Worm (Caenorhabditis elegans) whole organism, L1 larva: ENCODE measurements around the gene zip-9.
A peak's percentile ranks its signal among the peaks of the same experiment; 100 is the strongest.

Experiments
- C04F5.9 ChIP-seq: sonication (generic microtip); optimal IDR thresholded peaks from 2 replicates; lab custom pipeline; 2016; ENCODE audit warnings: missing genetic modification characterization, missing compliant biosample characterization
- C34B4.2 ChIP-seq: sonication (generic microtip); optimal IDR thresholded peaks from 2 replicates; lab custom pipeline; 2017; ENCODE audit warnings: mild to moderate bottlenecking, missing genetic modification characterization, missing compliant biosample characterization
- ama-1 ChIP-seq: fragments of 150-350 bp; optimal IDR thresholded peaks from 2 replicates; lab custom pipeline; 2014
- ceh-88 ChIP-seq: fragments of 200-800 bp; sonication (Bioruptor generic); IDR thresholded peaks from 2 replicates; pipeline ENCODE4 v1.3.6; 2022; ENCODE audit warnings: missing genetic modification characterization, missing compliant biosample characterization
- ceh-90 ChIP-seq: sonication (generic microtip); optimal IDR thresholded peaks from 2 replicates; lab custom pipeline; 2016; ENCODE audit warnings: missing genetic modification characterization, missing compliant biosample characterization
- ces-1 ChIP-seq: fragments of 150-350 bp; optimal IDR thresholded peaks from 2 replicates; lab custom pipeline; 2014; ENCODE audit warnings: missing biosample characterization, missing genetic modification reagents, missing genetic modification characterization
- dpl-1 ChIP-seq, 3 experiments: fragments of 150-350 bp in 2 of 3; sonication (generic microtip) in 1 of 3; optimal IDR thresholded peaks; 2 replicates each; lab custom pipeline; 2014 to 2017; ENCODE audit warnings: missing biosample characterization in 3 of 3, missing genetic modification characterization in 3 of 3, missing genetic modification reagents in 3 of 3
- efl-1 ChIP-seq, 4 experiments: fragments of 150-350 bp; optimal IDR thresholded peaks in 3 of 4; peaks in 1 of 4; 1 replicate in 1 of 4; 2 replicates in 3 of 4; lab custom pipeline; 2014; ENCODE audit warnings: missing biosample characterization in 2 of 4, missing genetic modification characterization in 2 of 4, missing genetic modification reagents in 2 of 4
- efl-3 ChIP-seq: fragments of 200-800 bp; sonication (Bioruptor generic); optimal IDR thresholded peaks from 2 replicates; lab custom pipeline; 2018; ENCODE audit warnings: mild to moderate bottlenecking, missing genetic modification characterization, missing compliant biosample characterization
- egl-13 ChIP-seq: sonication (generic microtip); optimal IDR thresholded peaks from 2 replicates; lab custom pipeline; 2016; ENCODE audit warnings: missing genotype, missing genetic modification reagents, missing genetic modification characterization, missing compliant biosample characterization
- fkh-8 ChIP-seq: sonication (generic microtip); optimal IDR thresholded peaks from 2 replicates; lab custom pipeline; 2016; ENCODE audit warnings: mild to moderate bottlenecking, missing genetic modification characterization, missing compliant biosample characterization
- hlh-17 ChIP-seq: fragments of 200-800 bp; sonication (Bioruptor generic); optimal IDR thresholded peaks from 2 replicates; lab custom pipeline; 2018; ENCODE audit warnings: missing genetic modification characterization, mild to moderate bottlenecking, missing compliant biosample characterization, moderate library complexity, borderline replicate concordance
- hlh-4 ChIP-seq: sonication (generic microtip); optimal IDR thresholded peaks from 2 replicates; lab custom pipeline; 2016; ENCODE audit warnings: mild to moderate bottlenecking, missing genetic modification characterization, missing compliant biosample characterization
- lin-14 ChIP-seq: fragments of 200-800 bp; sonication (Bioruptor generic); optimal IDR thresholded peaks from 2 replicates; lab custom pipeline; 2018; ENCODE audit warnings: mild to moderate bottlenecking, missing genetic modification characterization, moderate library complexity, missing compliant biosample characterization
- lin-15B ChIP-seq: fragments of 150-350 bp; sonication (generic microtip); optimal IDR thresholded peaks from 3 replicates; lab custom pipeline; 2014; ENCODE audit warnings: missing biosample characterization, missing genetic modification characterization
- lin-39 ChIP-seq: fragments of 150-350 bp; optimal IDR thresholded peaks from 2 replicates; lab custom pipeline; 2014; ENCODE audit warnings: missing biosample characterization, missing genetic modification reagents, missing genetic modification characterization
- mdl-1 ChIP-seq, 2 experiments: fragments of 150-350 bp; optimal IDR thresholded peaks; 2 replicates each; lab custom pipeline; 2014 to 2017; ENCODE audit warnings: missing biosample characterization in 2 of 2, missing genetic modification characterization in 2 of 2, inconsistent platforms in 1 of 2
- mef-2 ChIP-seq: fragments of 150-350 bp; optimal IDR thresholded peaks from 2 replicates; lab custom pipeline; 2014; ENCODE audit warnings: missing biosample characterization, missing genetic modification characterization
- nhr-11 ChIP-seq: fragments of 150-350 bp; optimal IDR thresholded peaks from 2 replicates; lab custom pipeline; 2014; ENCODE audit warnings: missing biosample characterization, missing genetic modification characterization
- nhr-12 ChIP-seq: sonication (generic microtip); optimal IDR thresholded peaks from 2 replicates; lab custom pipeline; 2017; ENCODE audit warnings: missing biosample characterization, missing genetic modification characterization
- nhr-20 ChIP-seq: sonication (generic microtip); optimal IDR thresholded peaks from 2 replicates; lab custom pipeline; 2016; ENCODE audit warnings: mild to moderate bottlenecking, missing genetic modification characterization, missing compliant biosample characterization
- nhr-47 ChIP-seq: sonication (generic microtip); optimal IDR thresholded peaks from 2 replicates; lab custom pipeline; 2016; ENCODE audit warnings: mild to moderate bottlenecking, missing genetic modification characterization, moderate library complexity, missing compliant biosample characterization
- nhr-71 ChIP-seq: sonication (generic microtip); optimal IDR thresholded peaks from 2 replicates; lab custom pipeline; 2016; ENCODE audit warnings: mild to moderate bottlenecking, missing genetic modification characterization, moderate library complexity, missing compliant biosample characterization
- pax-3 ChIP-seq: fragments of 200-800 bp; sonication (Bioruptor generic); optimal IDR thresholded peaks from 2 replicates; lab custom pipeline; 2018; ENCODE audit warnings: mild to moderate bottlenecking, missing genetic modification characterization, moderate library complexity, missing compliant biosample characterization
- pqm-1 ChIP-seq: sonication (generic microtip); optimal IDR thresholded peaks from 3 replicates; lab custom pipeline; 2017; ENCODE audit warnings: missing biosample characterization, missing genetic modification characterization
- rnt-1 ChIP-seq: sonication (generic microtip); optimal IDR thresholded peaks from 2 replicates; lab custom pipeline; 2016; ENCODE audit warnings: mild to moderate bottlenecking, missing genetic modification characterization, moderate library complexity, missing compliant biosample characterization
- skn-1 ChIP-seq: fragments of 150-350 bp; optimal IDR thresholded peaks from 2 replicates; lab custom pipeline; 2014; ENCODE audit warnings: missing biosample characterization, missing genetic modification characterization
- snu-23 ChIP-seq: sonication (generic microtip); optimal IDR thresholded peaks from 2 replicates; lab custom pipeline; 2016; ENCODE audit warnings: missing genetic modification characterization, missing compliant biosample characterization
- vab-15 ChIP-seq: sonication (generic microtip); optimal IDR thresholded peaks from 2 replicates; lab custom pipeline; 2017; ENCODE audit warnings: missing genotype, mild to moderate bottlenecking, missing genetic modification characterization, missing compliant biosample characterization
- xbp-1 ChIP-seq: sonication (generic microtip); optimal IDR thresholded peaks from 2 replicates; lab custom pipeline; 2016; ENCODE audit warnings: missing genetic modification characterization, missing compliant biosample characterization
- zag-1 ChIP-seq: fragments of 150-350 bp; optimal IDR thresholded peaks from 2 replicates; lab custom pipeline; 2014; ENCODE audit warnings: missing biosample characterization, missing genetic modification characterization
- zip-4 ChIP-seq: fragments of 200-800 bp; sonication (Bioruptor generic); optimal IDR thresholded peaks from 2 replicates; lab custom pipeline; 2018; ENCODE audit warnings: mild to moderate bottlenecking, missing genetic modification characterization, moderate library complexity, missing compliant biosample characterization
- ztf-4 ChIP-seq: fragments of 150-350 bp; optimal IDR thresholded peaks from 2 replicates; lab custom pipeline; 2014; ENCODE audit warnings: missing biosample characterization, missing genetic modification characterization

The zip-9 gene

ce11 chrV:10921747-10922146 lies 20.5 kb upstream of the zip-9 start, which contains the start of gene nas-31:
nas-31 (minus strand) TSS chrV:10921847.
- TF ChIP-seq C04F5.9 (tag; lab: Kevin White, UChicago): no peak
- no peak for TF ChIP-seq C34B4.2
- TF ChIP-seq lin-14 (GFP tag; lab: Kevin White, UChicago): no peak
- no peak for TF ChIP-seq hlh-17 (GFP tag; lab: Kevin White, UChicago)
- TF ChIP-seq ceh-88 (GFP tag; lab: Robert Waterston, UW): no peak
- no peak for TF ChIP-seq ztf-4 (tag; lab: Kevin White, UChicago)
- no peak for TF ChIP-seq ama-1
- no peak for TF ChIP-seq dpl-1 (GFP tag; optimal IDR thresholded peaks at IDR 0.05; lab: Kevin White, UChicago)
- TF ChIP-seq nhr-12: no peak
- TF ChIP-seq xbp-1 (tag; lab: Kevin White, UChicago): no peak
- TF ChIP-seq ceh-90 (tag; lab: Kevin White, UChicago): no peak
- TF ChIP-seq pqm-1 (tag; lab: Kevin White, UChicago): no peak
- TF ChIP-seq rnt-1 (tag; lab: Kevin White, UChicago): no peak
- TF ChIP-seq, all 84 proteins: peak for 0

ce11 chrV:10923229-10923628 lies 19.0 kb upstream of the zip-9 start, which contains the start of gene F58B4.7:
F58B4.7 (minus strand) TSS chrV:10923329.
- TF ChIP-seq mdl-1 (tag; optimal IDR thresholded peaks at IDR 0.05; lab: Kevin White, UChicago): no peak
- no peak for TF ChIP-seq nhr-11 (tag; lab: Kevin White, UChicago)
- no peak for TF ChIP-seq nhr-12
- no peak for TF ChIP-seq lin-39
- no peak for TF ChIP-seq snu-23
- TF ChIP-seq pqm-1 (tag; lab: Kevin White, UChicago): no peak
- no peak for TF ChIP-seq zag-1 (tag; lab: Kevin White, UChicago)
- no peak for TF ChIP-seq zip-4 (GFP tag; lab: Kevin White, UChicago)
- no peak for TF ChIP-seq lin-15B (tag; lab: Kevin White, UChicago)
- TF ChIP-seq egl-13 (tag; lab: Kevin White, UChicago): no peak
- no peak for TF ChIP-seq C34B4.2
- TF ChIP-seq efl-3 (GFP tag; lab: Kevin White, UChicago): no peak
- no peak for TF ChIP-seq ama-1
- no peak for TF ChIP-seq mef-2 (tag; lab: Kevin White, UChicago)

ce11 chrV:10924731-10925130 lies 17.5 kb upstream of the zip-9 start, which contains the start of gene F58B4.6:
F58B4.6 (plus strand) TSS chrV:10925031.
- TF ChIP-seq nhr-71 (tag; lab: Kevin White, UChicago) (peak; percentile 12), fkh-8 (tag; lab: Kevin White, UChicago) (peak; percentile 71), lin-14 (GFP tag; lab: Kevin White, UChicago) (no peak), nhr-47 (tag; lab: Kevin White, UChicago) (peak; percentile 20), pax-3 (peak; percentile 17)

ce11 chrV:10925658-10926057 lies 16.6 kb upstream of the zip-9 start:
- TF ChIP-seq ces-1 (no peak), fkh-8 (tag; lab: Kevin White, UChicago) (peak; percentile 68), lin-14 (GFP tag; lab: Kevin White, UChicago) (peak; percentile 6), nhr-71 (tag; lab: Kevin White, UChicago) (peak; percentile 57), vab-15 (tag; lab: Kevin White, UChicago) (no peak), nhr-20 (tag; lab: Kevin White, UChicago) (peak; percentile 22), egl-13 (tag; lab: Kevin White, UChicago) (no peak), efl-1 (optimal IDR thresholded peaks at IDR 0.05; lab: Kevin White, UChicago) (no peak), efl-1 (GFP tag; optimal IDR thresholded peaks at IDR 0.05 in 1 of 2; lab: Kevin White, UChicago) (peak in 1 of 2 experiments; percentile 15), xbp-1 (tag; lab: Kevin White, UChicago) (no peak), skn-1 (tag; lab: Kevin White, UChicago) (peak; percentile 53), ztf-4 (tag; lab: Kevin White, UChicago) (no peak), hlh-4 (tag; lab: Kevin White, UChicago) (no peak)

- TF ChIP-seq nhr-71 (tag; lab: Kevin White, UChicago): peak; percentile 16
- no peak for TF ChIP-seq vab-15 (tag; lab: Kevin White, UChicago)
- no peak for TF ChIP-seq nhr-12
- TF ChIP-seq pax-3: peak; percentile 31
- peak; percentile 64 for TF ChIP-seq fkh-8 (tag; lab: Kevin White, UChicago)
Measured at ce11 chrV:10929511-10929910, 12.8 kb upstream of the zip-9 start, which contains the start of gene F58B4.3. F58B4.3 (plus strand) TSS chrV:10929811.
